Worm (Caenorhabditis elegans) whole organism, L1 larva: ENCODE data around the gene pig-1.
A peak's percentile ranks its signal among the peaks of the same experiment; 100 is the strongest.

Source experiments
- C04F5.9 ChIP-seq: sonication (generic microtip); optimal IDR thresholded peaks from 2 replicates; lab custom pipeline; 2016; ENCODE audit warnings: missing genetic modification characterization, missing compliant biosample characterization
- C16A3.4 ChIP-seq: fragments of 150-350 bp; optimal IDR thresholded peaks from 2 replicates; lab custom pipeline; 2014; ENCODE audit warnings: missing biosample characterization, missing genetic modification characterization
- F16B12.6 ChIP-seq: fragments of 150-350 bp; optimal IDR thresholded peaks from 2 replicates; lab custom pipeline; 2014; ENCODE audit warnings: missing biosample characterization, missing genetic modification characterization
- aha-1 ChIP-seq: fragments of 150-350 bp; optimal IDR thresholded peaks from 2 replicates; lab custom pipeline; 2014; ENCODE audit warnings: missing biosample characterization, missing genetic modification characterization
- aly-2 ChIP-seq: fragments of 150-350 bp; optimal IDR thresholded peaks from 2 replicates; lab custom pipeline; 2014; ENCODE audit warnings: missing biosample characterization, missing genetic modification characterization
- ama-1 ChIP-seq: fragments of 150-350 bp; optimal IDR thresholded peaks from 2 replicates; lab custom pipeline; 2014
- blmp-1 ChIP-seq: fragments of 150-350 bp; optimal IDR thresholded peaks from 2 replicates; lab custom pipeline; 2014; ENCODE audit warnings: missing biosample characterization, missing genetic modification characterization
- ceh-63 ChIP-seq: fragments of 200-800 bp; sonication (Bioruptor generic); optimal IDR thresholded peaks from 2 replicates; lab custom pipeline; 2018; ENCODE audit warnings: mild to moderate bottlenecking, missing genetic modification characterization, missing compliant biosample characterization
- ceh-8 ChIP-seq: fragments of 200-800 bp; sonication (Bioruptor generic); optimal IDR thresholded peaks from 2 replicates; lab custom pipeline; 2018; ENCODE audit warnings: mild to moderate bottlenecking, missing genetic modification characterization, moderate library complexity, missing compliant biosample characterization
- ceh-82 ChIP-seq, 3 experiments: fragments of 150-350 bp in 1 of 3; sonication (generic microtip) in 2 of 3; optimal IDR thresholded peaks; 2 replicates each; lab custom pipeline; 2014 to 2017; ENCODE audit warnings: missing biosample characterization in 3 of 3, missing genetic modification characterization in 3 of 3
- ceh-90 ChIP-seq: sonication (generic microtip); optimal IDR thresholded peaks from 2 replicates; lab custom pipeline; 2016; ENCODE audit warnings: missing genetic modification characterization, missing compliant biosample characterization
- dpl-1 ChIP-seq, 3 experiments: fragments of 150-350 bp in 2 of 3; sonication (generic microtip) in 1 of 3; optimal IDR thresholded peaks; 2 replicates each; lab custom pipeline; 2014 to 2017; ENCODE audit warnings: missing biosample characterization in 3 of 3, missing genetic modification characterization in 3 of 3, missing genetic modification reagents in 3 of 3
- dsc-1 ChIP-seq: sonication (generic microtip); optimal IDR thresholded peaks from 2 replicates; lab custom pipeline; 2016; ENCODE audit warnings: mild to moderate bottlenecking, missing genetic modification characterization, missing compliant biosample characterization
- efl-1 ChIP-seq, 4 experiments: fragments of 150-350 bp; optimal IDR thresholded peaks in 3 of 4; peaks in 1 of 4; 1 replicate in 1 of 4; 2 replicates in 3 of 4; lab custom pipeline; 2014; ENCODE audit warnings: missing biosample characterization in 2 of 4, missing genetic modification characterization in 2 of 4, missing genetic modification reagents in 2 of 4
- efl-3 ChIP-seq: fragments of 200-800 bp; sonication (Bioruptor generic); optimal IDR thresholded peaks from 2 replicates; lab custom pipeline; 2018; ENCODE audit warnings: mild to moderate bottlenecking, missing genetic modification characterization, missing compliant biosample characterization
- egl-13 ChIP-seq: sonication (generic microtip); optimal IDR thresholded peaks from 2 replicates; lab custom pipeline; 2016; ENCODE audit warnings: missing genotype, missing genetic modification reagents, missing genetic modification characterization, missing compliant biosample characterization
- elt-2 ChIP-seq: sonication (generic microtip); optimal IDR thresholded peaks from 2 replicates; lab custom pipeline; 2016; ENCODE audit warnings: missing genetic modification characterization, mild to moderate bottlenecking, inconsistent platforms, missing compliant biosample characterization, missing genetic modification reagents
- elt-3 ChIP-seq, 6 experiments: fragments of 150-350 bp in 1 of 6; sonication (generic microtip); optimal IDR thresholded peaks; 2 replicates each; lab custom pipeline; 2017 to 2018; ENCODE audit warnings: missing biosample characterization in 6 of 6, missing genetic modification characterization in 6 of 6, inconsistent platforms in 1 of 6
- fkh-8 ChIP-seq: sonication (generic microtip); optimal IDR thresholded peaks from 2 replicates; lab custom pipeline; 2016; ENCODE audit warnings: mild to moderate bottlenecking, missing genetic modification characterization, missing compliant biosample characterization
- fos-1 ChIP-seq: fragments of 150-350 bp; optimal IDR thresholded peaks from 2 replicates; lab custom pipeline; 2014; ENCODE audit warnings: missing biosample characterization, missing genetic modification characterization
- grh-1 ChIP-seq: fragments of 200-800 bp; sonication (Bioruptor generic); IDR thresholded peaks from 2 replicates; pipeline ENCODE4 v1.3.6; 2022; ENCODE audit warnings: missing genetic modification reagents, missing genetic modification characterization, missing compliant biosample characterization
- isw-1 ChIP-seq: fragments of 200-800 bp; sonication (Bioruptor generic); IDR thresholded peaks from 2 replicates; pipeline ENCODE4 v1.3.6; 2022; ENCODE audit warnings: missing genetic modification characterization, missing compliant biosample characterization
- lin-13 ChIP-seq: fragments of 150-350 bp; optimal IDR thresholded peaks from 2 replicates; lab custom pipeline; 2014; ENCODE audit warnings: missing biosample characterization, missing genetic modification reagents, missing genetic modification characterization
- lin-14 ChIP-seq: fragments of 200-800 bp; sonication (Bioruptor generic); optimal IDR thresholded peaks from 2 replicates; lab custom pipeline; 2018; ENCODE audit warnings: mild to moderate bottlenecking, missing genetic modification characterization, moderate library complexity, missing compliant biosample characterization
- lin-15B ChIP-seq: fragments of 150-350 bp; sonication (generic microtip); optimal IDR thresholded peaks from 3 replicates; lab custom pipeline; 2014; ENCODE audit warnings: missing biosample characterization, missing genetic modification characterization
- lin-35 ChIP-seq, 2 experiments: fragments of 150-350 bp; optimal IDR thresholded peaks; 2 replicates each; lab custom pipeline; 2014; ENCODE audit warnings: missing biosample characterization in 2 of 2, missing genetic modification characterization in 2 of 2, missing genetic modification reagents in 2 of 2
- lin-39 ChIP-seq: fragments of 150-350 bp; optimal IDR thresholded peaks from 2 replicates; lab custom pipeline; 2014; ENCODE audit warnings: missing biosample characterization, missing genetic modification reagents, missing genetic modification characterization
- lsy-2 ChIP-seq, 2 experiments: fragments of 150-350 bp; optimal IDR thresholded peaks; 2 replicates each; lab custom pipeline; 2014; ENCODE audit warnings: missing biosample characterization in 2 of 2, missing genetic modification characterization in 2 of 2
- mab-9 ChIP-seq: fragments of 200-800 bp; sonication (Bioruptor generic); IDR thresholded peaks from 2 replicates; pipeline ENCODE4 v1.3.6; 2022; ENCODE audit warnings: missing genetic modification reagents, missing genetic modification characterization, missing compliant biosample characterization
- mdl-1 ChIP-seq, 2 experiments: fragments of 150-350 bp; optimal IDR thresholded peaks; 2 replicates each; lab custom pipeline; 2014 to 2017; ENCODE audit warnings: missing biosample characterization in 2 of 2, missing genetic modification characterization in 2 of 2, inconsistent platforms in 1 of 2
- mef-2 ChIP-seq: fragments of 150-350 bp; optimal IDR thresholded peaks from 2 replicates; lab custom pipeline; 2014; ENCODE audit warnings: missing biosample characterization, missing genetic modification characterization
- mep-1 ChIP-seq: fragments of 150-350 bp; optimal IDR thresholded peaks from 2 replicates; lab custom pipeline; 2014; ENCODE audit warnings: missing biosample characterization, missing genetic modification characterization
- nhr-19 ChIP-seq: fragments of 200-800 bp; sonication (Bioruptor generic); conservative IDR thresholded peaks from 2 replicates; pipeline ENCODE4 v1.3.6; 2022; ENCODE audit warnings: missing genetic modification characterization, missing compliant biosample characterization
- nhr-20 ChIP-seq: sonication (generic microtip); optimal IDR thresholded peaks from 2 replicates; lab custom pipeline; 2016; ENCODE audit warnings: mild to moderate bottlenecking, missing genetic modification characterization, missing compliant biosample characterization
- nhr-47 ChIP-seq: sonication (generic microtip); optimal IDR thresholded peaks from 2 replicates; lab custom pipeline; 2016; ENCODE audit warnings: mild to moderate bottlenecking, missing genetic modification characterization, moderate library complexity, missing compliant biosample characterization
- nhr-71 ChIP-seq: sonication (generic microtip); optimal IDR thresholded peaks from 2 replicates; lab custom pipeline; 2016; ENCODE audit warnings: mild to moderate bottlenecking, missing genetic modification characterization, moderate library complexity, missing compliant biosample characterization
- nhr-76 ChIP-seq: sonication (generic microtip); optimal IDR thresholded peaks from 2 replicates; lab custom pipeline; 2017; ENCODE audit warnings: missing biosample characterization, missing genetic modification characterization
- nhr-77 ChIP-seq: fragments of 150-350 bp; optimal IDR thresholded peaks from 2 replicates; lab custom pipeline; 2014; ENCODE audit warnings: missing biosample characterization, missing genetic modification characterization
- nhr-85 ChIP-seq: sonication (generic microtip); peaks from one replicate; lab custom pipeline; 2016; ENCODE audit warnings: missing genetic modification characterization, inconsistent platforms, missing compliant biosample characterization
- nhr-90 ChIP-seq: sonication (generic microtip); optimal IDR thresholded peaks from 2 replicates; lab custom pipeline; 2016; ENCODE audit warnings: mild to moderate bottlenecking, missing genetic modification characterization, missing compliant biosample characterization; ENCODE audit not compliant: poor library complexity
- pag-3 ChIP-seq: sonication (generic microtip); optimal IDR thresholded peaks from 2 replicates; lab custom pipeline; 2017; ENCODE audit warnings: missing genetic modification characterization, mild to moderate bottlenecking, missing compliant biosample characterization, antibody characterized with exemption, borderline replicate concordance; ENCODE audit not compliant: insufficient read depth
- rnt-1 ChIP-seq: sonication (generic microtip); optimal IDR thresholded peaks from 2 replicates; lab custom pipeline; 2016; ENCODE audit warnings: mild to moderate bottlenecking, missing genetic modification characterization, moderate library complexity, missing compliant biosample characterization
- snpc-4 ChIP-seq: fragments of 150-350 bp; optimal IDR thresholded peaks from 2 replicates; lab custom pipeline; 2014; ENCODE audit warnings: missing biosample characterization, missing genetic modification characterization
- snu-23 ChIP-seq: sonication (generic microtip); optimal IDR thresholded peaks from 2 replicates; lab custom pipeline; 2016; ENCODE audit warnings: missing genetic modification characterization, missing compliant biosample characterization
- sptf-1 ChIP-seq: fragments of 150-350 bp; optimal IDR thresholded peaks from 2 replicates; lab custom pipeline; 2014; ENCODE audit warnings: missing biosample characterization, missing genetic modification characterization
- sup-37 ChIP-seq: fragments of 200-800 bp; sonication (Bioruptor generic); optimal IDR thresholded peaks from 2 replicates; lab custom pipeline; 2018; ENCODE audit warnings: mild to moderate bottlenecking, missing genetic modification characterization, missing compliant biosample characterization
- swsn-7 ChIP-seq: sonication (generic microtip); optimal IDR thresholded peaks from 2 replicates; lab custom pipeline; 2016; ENCODE audit warnings: missing genetic modification characterization, missing compliant biosample characterization
- tbx-2 ChIP-seq: sonication (generic microtip); optimal IDR thresholded peaks from 2 replicates; lab custom pipeline; 2016; ENCODE audit warnings: missing genetic modification characterization, missing compliant biosample characterization
- unc-130 ChIP-seq: fragments of 150-350 bp; optimal IDR thresholded peaks from 2 replicates; lab custom pipeline; 2017; ENCODE audit warnings: missing biosample characterization, missing genetic modification characterization, inconsistent platforms
- unc-86 ChIP-seq: sonication (generic microtip); optimal IDR thresholded peaks from 2 replicates; lab custom pipeline; 2016; ENCODE audit warnings: missing genetic modification characterization, missing compliant biosample characterization
- xbp-1 ChIP-seq: sonication (generic microtip); optimal IDR thresholded peaks from 2 replicates; lab custom pipeline; 2016; ENCODE audit warnings: missing genetic modification characterization, missing compliant biosample characterization
- ztf-11 ChIP-seq, 2 experiments: sonication (generic microtip); optimal IDR thresholded peaks; 2 replicates each; lab custom pipeline; 2016 to 2017; ENCODE audit warnings: missing genetic modification characterization in 2 of 2, missing biosample characterization in 1 of 2, missing compliant biosample characterization in 1 of 2

Gene pig-1

ce11 chrIV:519409-519808 lies at the start of gene pig-1:
Gene pig-1 (minus strand): TSS chrIV:519457.
- TF ChIP-seq lin-15B = peak; percentile 68
- TF ChIP-seq efl-1 (optimal IDR thresholded peaks at IDR 0.05; lab: Kevin White, UChicago) = peak; percentile 94 to 97
- peak; percentile 93 to 99 for TF ChIP-seq efl-1 (GFP tag; optimal IDR thresholded peaks at IDR 0.05 in 1 of 2; lab: Kevin White, UChicago)
- peak; percentile 18 for TF ChIP-seq ceh-90 (tag; lab: Kevin White, UChicago)
- peak; percentile 39 for TF ChIP-seq aha-1 (tag; lab: Kevin White, UChicago)
- TF ChIP-seq efl-3 (GFP tag; lab: Kevin White, UChicago) = no peak
- TF ChIP-seq F16B12.6 = peak; percentile 47
- TF ChIP-seq unc-130 (tag; lab: Kevin White, UChicago) = peak; percentile 92
- peak in 1 of 2 experiments; percentile 52 for TF ChIP-seq ztf-11 (tag; optimal IDR thresholded peaks at IDR 0.05; lab: Kevin White, UChicago)
- peak; percentile 56 for TF ChIP-seq egl-13 (tag; lab: Kevin White, UChicago)
- peak; percentile 83 for TF ChIP-seq lin-14
- TF ChIP-seq elt-2 = no peak
- TF ChIP-seq xbp-1 (tag; lab: Kevin White, UChicago) = peak; percentile 73
- TF ChIP-seq ceh-63 (GFP tag; lab: Kevin White, UChicago) = no peak
- TF ChIP-seq sup-37 = peak; percentile 9
- no peak for TF ChIP-seq blmp-1 (tag; lab: Kevin White, UChicago)
- peak; percentile 75 for TF ChIP-seq C04F5.9
- TF ChIP-seq isw-1 (GFP tag; lab: Robert Waterston, UW) = peak; percentile 46
- peak in 1 of 2 experiments; percentile 83 for TF ChIP-seq mdl-1 (tag; optimal IDR thresholded peaks at IDR 0.05; lab: Kevin White, UChicago)
- peak; percentile 45 for TF ChIP-seq ceh-8 (GFP tag; lab: Kevin White, UChicago)
- peak; percentile 49 for TF ChIP-seq fos-1 (tag; lab: Kevin White, UChicago)
- TF ChIP-seq lin-13 (GFP tag; lab: Kevin White, UChicago) = peak; percentile 62
- TF ChIP-seq ama-1 (lab: Kevin White, UChicago) = no peak
- TF ChIP-seq elt-3 (tag; optimal IDR thresholded peaks at IDR 0.05; lab: Kevin White, UChicago) = peak in 2 of 6 experiments; percentile 36 to 72
- TF ChIP-seq nhr-77 (tag; lab: Kevin White, UChicago) = no peak
- TF ChIP-seq fkh-8 = peak; percentile 62
- peak; percentile 86 for TF ChIP-seq nhr-47 (tag; lab: Kevin White, UChicago)
- peak; percentile 61; the same call in 1 of the 2 replicates for TF ChIP-seq grh-1 (GFP tag; lab: Robert Waterston, UW)
- peak; percentile 79 for TF ChIP-seq snu-23 (GFP tag; lab: Kevin White, UChicago)
- peak; percentile 83 to 85 for TF ChIP-seq lsy-2 (tag; optimal IDR thresholded peaks at IDR 0.05; lab: Kevin White, UChicago)
- peak; percentile 78 for TF ChIP-seq swsn-7
- peak; percentile 67 for TF ChIP-seq lin-39
- no peak for TF ChIP-seq aly-2 (tag; lab: Kevin White, UChicago)
- TF ChIP-seq snpc-4 (tag; lab: Kevin White, UChicago) = peak; percentile 52
- no peak for TF ChIP-seq mab-9 (GFP tag; lab: Robert Waterston, UW)
- peak; percentile 80 for TF ChIP-seq C16A3.4
- peak; percentile 77 for TF ChIP-seq tbx-2 (tag; lab: Kevin White, UChicago)
- TF ChIP-seq nhr-76 = no peak
- peak; percentile 80 for TF ChIP-seq nhr-19 (GFP tag; lab: Robert Waterston, UW)
- peak; percentile 60 for TF ChIP-seq unc-86 (tag; lab: Kevin White, UChicago)
- TF ChIP-seq sptf-1 (tag; lab: Kevin White, UChicago) = no peak
- TF ChIP-seq pag-3 (tag; lab: Kevin White, UChicago) = peak; percentile 17
- peak; percentile 90 for TF ChIP-seq mep-1 (tag; lab: Kevin White, UChicago)
- peak; percentile 69 for TF ChIP-seq dsc-1
- peak; percentile 87 to 96 for TF ChIP-seq lin-35 (GFP tag; optimal IDR thresholded peaks at IDR 0.05; lab: Kevin White, UChicago)
- peak; percentile 79 for TF ChIP-seq nhr-90 (tag; lab: Kevin White, UChicago)
- peak; percentile 85 for TF ChIP-seq nhr-71 (tag; lab: Kevin White, UChicago)
- TF ChIP-seq rnt-1 = peak; percentile 86
- TF ChIP-seq ceh-82 (tag; optimal IDR thresholded peaks at IDR 0.05; lab: Kevin White, UChicago) = peak; percentile 61 to 83 (median 72)
- no peak for TF ChIP-seq mef-2 (tag; lab: Kevin White, UChicago)
- TF ChIP-seq nhr-20 (tag; lab: Kevin White, UChicago) = peak; percentile 76
- peak; percentile 86 to 93 (median 92) for TF ChIP-seq dpl-1 (GFP tag; optimal IDR thresholded peaks at IDR 0.05; lab: Kevin White, UChicago)
- TF ChIP-seq nhr-85 (tag; lab: Kevin White, UChicago) = peak; percentile 80
